Fruit fly (Drosophila melanogaster) whole organism, embryonic: ENCODE data around the gene CG31960.

Experiments used
- Bteb2 ChIP-seq: fragments of 200-800 bp; sonication (Bioruptor generic); optimal IDR thresholded peaks from 2 replicates; lab custom pipeline; 2016; ENCODE audit warnings: missing biosample characterization, missing genetic modification characterization
- CG11504 ChIP-seq: fragments of 200-800 bp; sonication (Bioruptor generic); optimal IDR thresholded peaks from 3 replicates; lab custom pipeline; 2019; ENCODE audit warnings: missing biosample characterization, mild to moderate bottlenecking, missing genetic modification characterization, moderate library complexity
- CG12071 ChIP-seq: fragments of 200-800 bp; sonication (Bioruptor generic); optimal IDR thresholded peaks from 3 replicates; lab custom pipeline; 2018; ENCODE audit warnings: missing biosample characterization, mild to moderate bottlenecking, missing genetic modification characterization
- CG14710 ChIP-seq: fragments of 200-800 bp; sonication (Bioruptor generic); optimal IDR thresholded peaks from 3 replicates; lab custom pipeline; 2019; ENCODE audit warnings: missing biosample characterization, mild to moderate bottlenecking, missing genetic modification characterization, moderate library complexity
- CG15696 ChIP-seq: fragments of 200-800 bp; sonication (Bioruptor generic); optimal IDR thresholded peaks from 2 replicates; lab custom pipeline; 2019; ENCODE audit warnings: missing biosample characterization, mild to moderate bottlenecking, missing genetic modification characterization, moderate library complexity
- CG2120 ChIP-seq: fragments of 200-800 bp; sonication (Bioruptor generic); optimal IDR thresholded peaks from 3 replicates; lab custom pipeline; 2016; ENCODE audit warnings: missing biosample characterization, missing genetic modification characterization
- CG2875 ChIP-seq: fragments of 200-800 bp; sonication (Bioruptor generic); optimal IDR thresholded peaks from 2 replicates; lab custom pipeline; 2017; ENCODE audit warnings: missing biosample characterization, mild to moderate bottlenecking, missing genetic modification characterization, missing genetic modification reagents
- CG30020 ChIP-seq: fragments of 200-800 bp; optimal IDR thresholded peaks from 2 replicates; lab custom pipeline; 2019; ENCODE audit warnings: missing biosample characterization, mild to moderate bottlenecking, missing genetic modification characterization, moderate library complexity
- CG30403 ChIP-seq: fragments of 200-800 bp; sonication (Bioruptor generic); optimal IDR thresholded peaks from 3 replicates; lab custom pipeline; 2016; ENCODE audit warnings: missing biosample characterization, missing genetic modification characterization
- CG32767 ChIP-seq: fragments of 200-800 bp; sonication (Bioruptor generic); IDR thresholded peaks from 2 replicates; pipeline ENCODE4 v1.3.6; 2022; ENCODE audit warnings: missing biosample characterization, missing genetic modification characterization
- CG34224 ChIP-seq: fragments of 200-800 bp; sonication (Bioruptor generic); IDR thresholded peaks from 3 replicates; pipeline ENCODE4 v1.3.6; 2022; ENCODE audit warnings: missing biosample characterization, missing genetic modification characterization; ENCODE audit not compliant: partially characterized antibody
- CG34422 ChIP-seq: fragments of 200-800 bp; sonication (Bioruptor generic); IDR thresholded peaks from 3 replicates; pipeline ENCODE4 v1.3.6; 2022; ENCODE audit warnings: missing biosample characterization, missing genetic modification characterization
- CG4360 ChIP-seq: fragments of 200-800 bp; sonication (Bioruptor generic); IDR thresholded peaks from 2 replicates; pipeline ENCODE4 v1.3.6; 2022; ENCODE audit warnings: missing biosample characterization, missing genetic modification characterization
- CG6765 ChIP-seq: fragments of 200-800 bp; sonication (Bioruptor generic); optimal IDR thresholded peaks from 3 replicates; lab custom pipeline; 2017; ENCODE audit warnings: missing biosample characterization, mild to moderate bottlenecking, missing genetic modification characterization
- CG7372 ChIP-seq: fragments of 200-800 bp; sonication (Bioruptor generic); IDR thresholded peaks from 2 replicates; pipeline ENCODE4 v1.3.6; 2022; ENCODE audit warnings: missing biosample characterization, missing genetic modification characterization
- CG7839 ChIP-seq: fragments of 200-800 bp; sonication (Bioruptor generic); optimal IDR thresholded peaks from 3 replicates; lab custom pipeline; 2018; ENCODE audit warnings: missing biosample characterization, mild to moderate bottlenecking, missing genetic modification characterization, moderate library complexity
- CG8765 ChIP-seq: fragments of 200-800 bp; sonication (Bioruptor generic); IDR thresholded peaks from 2 replicates; pipeline ENCODE4 v1.3.6; 2022; ENCODE audit warnings: missing biosample characterization, missing genetic modification characterization
- CG8924 ChIP-seq: fragments of 200-800 bp; optimal IDR thresholded peaks from 3 replicates; lab custom pipeline; 2019; ENCODE audit warnings: missing biosample characterization, mild to moderate bottlenecking, missing genetic modification characterization, moderate library complexity
- CG9727 ChIP-seq: fragments of 200-800 bp; sonication (Bioruptor generic); optimal IDR thresholded peaks from 3 replicates; lab custom pipeline; 2017; ENCODE audit warnings: missing biosample characterization, mild to moderate bottlenecking, missing genetic modification characterization
- Dad ChIP-seq: fragments of 200-800 bp; sonication (Bioruptor generic); optimal IDR thresholded peaks from 3 replicates; lab custom pipeline; 2016; ENCODE audit warnings: missing biosample characterization, missing genetic modification characterization
- Deaf1 ChIP-seq: fragments of 200-800 bp; optimal IDR thresholded peaks from 3 replicates; lab custom pipeline; 2019; ENCODE audit warnings: missing biosample characterization, mild to moderate bottlenecking, missing genetic modification characterization, moderate library complexity
- Fer1 ChIP-seq: fragments of 200-800 bp; sonication (Bioruptor generic); optimal IDR thresholded peaks from 2 replicates; lab custom pipeline; 2017; ENCODE audit warnings: missing biosample characterization, mild to moderate bottlenecking, missing genetic modification characterization
- GATAe ChIP-seq: fragments of 200-800 bp; sonication (Bioruptor generic); conservative IDR thresholded peaks from 2 replicates; pipeline ENCODE4 v1.3.6; 2022; ENCODE audit warnings: missing biosample characterization, missing genetic modification characterization
- HLH4C ChIP-seq: fragments of 200-800 bp; sonication (Bioruptor generic); IDR thresholded peaks from 3 replicates; pipeline ENCODE4 v1.3.6; 2022; ENCODE audit warnings: missing biosample characterization, missing genetic modification characterization; ENCODE audit not compliant: partially characterized antibody
- Hey ChIP-seq: fragments of 200-800 bp; sonication (Bioruptor generic); optimal IDR thresholded peaks from 3 replicates; lab custom pipeline; 2018; ENCODE audit warnings: missing biosample characterization, mild to moderate bottlenecking, missing genetic modification characterization
- Hsf ChIP-seq: fragments of 200-800 bp; sonication (Bioruptor generic); optimal IDR thresholded peaks from 3 replicates; lab custom pipeline; 2016; ENCODE audit warnings: missing biosample characterization, missing genetic modification characterization
- Lim3 ChIP-seq: fragments of 200-800 bp; sonication (Bioruptor generic); IDR thresholded peaks from 2 replicates; pipeline ENCODE4 v1.3.6; 2022; ENCODE audit warnings: missing biosample characterization, missing genetic modification characterization
- MESR4 ChIP-seq: fragments of 200-800 bp; sonication (Bioruptor generic); optimal IDR thresholded peaks from 2 replicates; lab custom pipeline; 2018; ENCODE audit warnings: missing biosample characterization, mild to moderate bottlenecking, missing genetic modification characterization, moderate library complexity
- Mes4 ChIP-seq: fragments of 200-800 bp; sonication (Bioruptor generic); optimal IDR thresholded peaks from 2 replicates; lab custom pipeline; 2016; ENCODE audit warnings: missing biosample characterization, missing genetic modification characterization
- NC2α ChIP-seq: fragments of 200-800 bp; sonication (Bioruptor generic); optimal IDR thresholded peaks from 2 replicates; lab custom pipeline; 2016; ENCODE audit warnings: missing biosample characterization, missing genetic modification characterization
- Sry-δ ChIP-seq: fragments of 200-800 bp; sonication (Bioruptor generic); optimal IDR thresholded peaks from 2 replicates; lab custom pipeline; 2016; ENCODE audit warnings: missing biosample characterization, missing genetic modification characterization
- Tbp ChIP-seq: fragments of >200 bp; optimal IDR thresholded peaks from 2 replicates; lab custom pipeline; 2018; ENCODE audit warnings: missing biosample characterization, missing genetic modification characterization
- YL-1 ChIP-seq: fragments of 200-800 bp; sonication (Bioruptor generic); optimal IDR thresholded peaks from 3 replicates; lab custom pipeline; 2017; ENCODE audit warnings: missing biosample characterization, mild to moderate bottlenecking, missing genetic modification characterization
- caup ChIP-seq: fragments of 200-800 bp; sonication (Bioruptor generic); optimal IDR thresholded peaks from 3 replicates; lab custom pipeline; 2017; ENCODE audit warnings: missing biosample characterization, mild to moderate bottlenecking, missing genetic modification characterization, moderate library complexity; ENCODE audit not compliant: severe bottlenecking
- crc ChIP-seq: fragments of 200-800 bp; sonication (Bioruptor generic); optimal IDR thresholded peaks from 2 replicates; lab custom pipeline; 2016; ENCODE audit warnings: missing biosample characterization, missing genetic modification characterization
- disco-r ChIP-seq: fragments of 200-800 bp; sonication (Bioruptor generic); optimal IDR thresholded peaks from 2 replicates; lab custom pipeline; 2016; ENCODE audit warnings: missing biosample characterization, missing genetic modification characterization
- eve ChIP-seq, 2 experiments: fragments of >200 bp; optimal IDR thresholded peaks; 2 replicates each; lab custom pipeline; 2017; ENCODE audit warnings: missing biosample characterization in 2 of 2, missing genetic modification characterization in 2 of 2
- gcm ChIP-seq: fragments of 200-800 bp; sonication (Bioruptor generic); optimal IDR thresholded peaks from 2 replicates; lab custom pipeline; 2019; ENCODE audit warnings: missing biosample characterization, mild to moderate bottlenecking, missing genetic modification characterization, moderate library complexity
- gem ChIP-seq: fragments of 200-800 bp; sonication (Bioruptor generic); optimal IDR thresholded peaks from 2 replicates; lab custom pipeline; 2019; ENCODE audit warnings: missing biosample characterization, mild to moderate bottlenecking, missing genetic modification characterization, moderate library complexity
- hkb ChIP-seq, 2 experiments: fragments of 200-800 bp in 1 of 2; fragments of >200 bp in 1 of 2; sonication (Bioruptor generic) in 1 of 2; IDR thresholded peaks in 1 of 2; optimal IDR thresholded peaks in 1 of 2; 2 replicates each; pipeline versions ENCODE4 v1.3.6 to Lab custom; 2017 to 2022; ENCODE audit warnings: missing biosample characterization in 1 of 2, missing genetic modification characterization in 1 of 2
- lbe ChIP-seq: fragments of 200-800 bp; sonication (Bioruptor generic); optimal IDR thresholded peaks from 2 replicates; lab custom pipeline; 2016; ENCODE audit warnings: missing biosample characterization, mild to moderate bottlenecking, missing genetic modification characterization
- pan ChIP-seq, 4 experiments: fragments of >200 bp in 3 of 4; fragments of 200-800 bp in 1 of 4; sonication (Bioruptor generic) in 1 of 4; optimal IDR thresholded peaks in 3 of 4; IDR thresholded peaks in 1 of 4; 2 replicates each; pipeline versions ENCODE4 v1.3.6 to Lab custom; 2017 to 2022; ENCODE audit warnings: missing biosample characterization in 2 of 4, missing genetic modification characterization in 2 of 4, mixed read lengths in 1 of 4
- sens-2 ChIP-seq: fragments of 200-800 bp; sonication (Bioruptor generic); IDR thresholded peaks from 2 replicates; pipeline ENCODE4 v1.3.6; 2022; ENCODE audit warnings: missing biosample characterization, missing genetic modification characterization
- tap ChIP-seq: fragments of 200-800 bp; optimal IDR thresholded peaks from 3 replicates; lab custom pipeline; 2019; ENCODE audit warnings: missing biosample characterization, mild to moderate bottlenecking, missing genetic modification characterization, moderate library complexity
- tio ChIP-seq: fragments of 200-800 bp; sonication (Bioruptor generic); optimal IDR thresholded peaks from 2 replicates; lab custom pipeline; 2017; ENCODE audit warnings: missing biosample characterization, missing genetic modification characterization, inconsistent platforms
- toy ChIP-seq: fragments of 200-800 bp; sonication (Bioruptor generic); IDR thresholded peaks from 2 replicates; pipeline ENCODE4 v1.3.6; 2022; ENCODE audit warnings: missing biosample characterization, missing genetic modification characterization
- trh ChIP-seq: fragments of 200-800 bp; sonication (Bioruptor generic); optimal IDR thresholded peaks from 2 replicates; lab custom pipeline; 2016; ENCODE audit warnings: missing biosample characterization, missing genetic modification characterization
- vvl ChIP-seq: fragments of 200-800 bp; sonication (Bioruptor generic); IDR thresholded peaks from 2 replicates; pipeline ENCODE4 v1.3.6; 2022; ENCODE audit warnings: missing biosample characterization, missing genetic modification characterization
- zfh2 ChIP-seq: fragments of 200-800 bp; sonication (Bioruptor generic); optimal IDR thresholded peaks from 2 replicates; lab custom pipeline; 2016; ENCODE audit warnings: missing biosample characterization, missing genetic modification characterization

CG31960 gene

dm6 chr2L:3776614-3777196 is 8.0 kb upstream of the CG31960 start (continued):
- TF ChIP-seq CG8924 (tag; lab: Kevin White, UChicago) (peak; percentile 97), Fer1 (peak; percentile 73), Bteb2 (GFP tag; lab: Kevin White, UChicago) (no peak), Tbp (GFP tag; lab: Kevin White, UChicago) (no peak), GATAe (GFP tag; lab: Robert Waterston, UW) (no peak), hkb (optimal IDR thresholded peaks at IDR 0.05; lab: Kevin White, UChicago) (no peak), hkb (GFP tag; IDR thresholded peaks at IDR 0.05; lab: Robert Waterston, UW) (peak; percentile 79), Dad (GFP tag; lab: Kevin White, UChicago) (no peak), YL-1 (GFP tag; lab: Kevin White, UChicago) (peak; percentile 18), MESR4 (GFP tag; lab: Kevin White, UChicago) (no peak), tap (tag; lab: Kevin White, UChicago) (peak; percentile 93), crc (GFP tag; lab: Kevin White, UChicago) (no peak), CG30403 (GFP tag; lab: Kevin White, UChicago) (peak; percentile 82), CG2120 (GFP tag; lab: Kevin White, UChicago) (peak; percentile 30), CG15696 (tag; lab: Kevin White, UChicago) (peak; percentile 98), CG2875 (GFP tag; lab: Kevin White, UChicago) (peak; percentile 62), CG12071 (GFP tag; lab: Kevin White, UChicago) (no peak), HLH4C (no peak), zfh2 (no peak), sens-2 (GFP tag; lab: Robert Waterston, UW) (0 out of 2 replicates have a peak, but pooled peaks have one; percentile 33), disco-r (GFP tag; lab: Kevin White, UChicago) (no peak), eve (GFP tag; optimal IDR thresholded peaks at IDR 0.05; lab: Kevin White, UChicago) (peak in 1 of 2 experiments; percentile 78), tio (GFP tag; lab: Kevin White, UChicago) (peak; percentile 84), lbe (GFP tag; lab: Kevin White, UChicago) (peak; percentile 81), CG14710 (tag; lab: Kevin White, UChicago) (peak; percentile 96), gem (tag; lab: Kevin White, UChicago) (peak; percentile 96), NC2α (GFP tag; lab: Kevin White, UChicago) (peak; percentile 7), CG34422 (GFP tag; lab: Robert Waterston, UW) (peak; percentile 86), CG9727 (peak; percentile 95), gcm (GFP tag; lab: Kevin White, UChicago) (peak; percentile 95), CG7839 (peak; percentile 87), CG8765 (GFP tag; lab: Robert Waterston, UW) (peak; percentile 58; the same call in 1 of the 2 replicates), Hey (tag; lab: Kevin White, UChicago) (no peak), vvl (GFP tag; lab: Robert Waterston, UW) (peak; percentile 94), CG6765 (GFP tag; lab: Kevin White, UChicago) (peak; percentile 49), CG11504 (tag; lab: Kevin White, UChicago) (peak; percentile 93), CG32767 (GFP tag; lab: Robert Waterston, UW) (peak; percentile 83), CG34224 (no peak), Mes4 (GFP tag; lab: Kevin White, UChicago) (no peak), CG30020 (tag; lab: Kevin White, UChicago) (peak; percentile 53), CG4360 (GFP tag; lab: Robert Waterston, UW) (no peak), CG7372 (peak; percentile 53; the same call in 1 of the 2 replicates), Hsf (GFP tag; lab: Kevin White, UChicago) (peak; percentile 40), Deaf1 (tag; lab: Kevin White, UChicago) (peak; percentile 74), Lim3 (GFP tag; lab: Robert Waterston, UW) (no peak), Sry-δ (GFP tag; lab: Kevin White, UChicago) (no peak), caup (GFP tag; lab: Kevin White, UChicago) (peak; percentile 54), trh (GFP tag; lab: Kevin White, UChicago) (peak; percentile 59), pan (optimal IDR thresholded peaks at IDR 0.05; lab: Kevin White, UChicago) (no peak), pan (GFP tag; optimal IDR thresholded peaks at IDR 0.05 in 1 of 2, IDR thresholded peaks at IDR 0.05 in 1 of 2) (peak in 1 of 2 experiments; percentile 85), toy (GFP tag; lab: Robert Waterston, UW) (0 out of 2 replicates have a peak, but pooled peaks have one; percentile 14)
